Worm (Caenorhabditis elegans): Measurements from ENCODE around the gene ndab-2.

ndab-2 gene

DNA sequence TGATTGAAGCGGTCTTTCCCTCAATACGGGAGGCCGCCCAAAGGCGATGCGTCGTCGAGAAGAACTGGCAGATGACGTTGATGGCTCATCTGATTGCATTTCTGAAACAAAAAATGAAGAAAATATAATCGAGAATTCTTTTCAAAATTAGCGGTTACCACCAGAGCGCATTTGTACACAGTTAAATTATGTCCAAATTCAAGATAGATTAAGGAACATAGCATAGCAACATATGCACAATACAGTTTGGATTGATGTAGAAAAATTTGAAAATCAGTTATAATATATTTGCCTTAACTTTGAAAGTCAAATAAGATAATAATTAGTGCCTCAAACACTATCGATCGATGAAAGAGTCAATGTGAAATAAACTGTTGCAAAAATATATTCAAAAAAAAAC lies 49.1 kb downstream of the ndab-2 start, which contains the start of gene R151.8:
R151.8 (minus strand) TSS at position 101 of the 400 bp plus-strand sequence.
- TF ChIP-seq F37D6.2 (tag; optimal IDR thresholded peaks at IDR 0.05), result no peak
- no peak for TF ChIP-seq mdl-1 (tag; optimal IDR thresholded peaks at IDR 0.05)
- no peak for TF ChIP-seq nhr-111 (GFP tag; optimal IDR thresholded peaks at IDR 0.05)
- TF ChIP-seq pha-4 (GFP tag; IDR thresholded peaks at IDR 0.05), result no peak
- no peak for TF ChIP-seq pha-4 (tag; optimal IDR thresholded peaks at IDR 0.05)
- no peak for TF ChIP-seq nhr-42 (GFP tag; IDR thresholded peaks at IDR 0.05)
- TF ChIP-seq T20F7.1 (GFP tag; optimal IDR thresholded peaks at IDR 0.05), result no peak
- TF ChIP-seq Y105C5A.15 (GFP tag; IDR thresholded peaks at IDR 0.05), result no peak
- TF ChIP-seq egl-43 (GFP tag; IDR thresholded peaks at IDR 0.05), result no peak
- no peak for TF ChIP-seq unc-130 (GFP tag; optimal IDR thresholded peaks at IDR 0.05)
- no peak for TF ChIP-seq hmg-1.1 (GFP tag; IDR thresholded peaks at IDR 0.05)
- TF ChIP-seq nhr-11 (tag; optimal IDR thresholded peaks at IDR 0.05), result no peak
- TF ChIP-seq attf-4 (tag; optimal IDR thresholded peaks at IDR 0.05), result no peak
- TF ChIP-seq spr-3 (GFP tag; optimal IDR thresholded peaks at IDR 0.05), result no peak
- TF ChIP-seq dmd-6 (GFP tag; IDR thresholded peaks at IDR 0.05), result no peak
- no peak for TF ChIP-seq lin-1 (GFP tag; IDR thresholded peaks at IDR 0.05)
- no peak for TF ChIP-seq mxl-2 (GFP tag; conservative IDR thresholded peaks at IDR 0.05)
- no peak for TF ChIP-seq rbr-2 (tag; optimal IDR thresholded peaks at IDR 0.05)
- no peak for TF ChIP-seq daf-8 (GFP tag; IDR thresholded peaks at IDR 0.05)
- no peak for TF ChIP-seq vab-7 (GFP tag; IDR thresholded peaks at IDR 0.05)

- TF ChIP-seq attf-4 (tag; optimal IDR thresholded peaks at IDR 0.05), result no peak
- no peak for TF ChIP-seq ctbp-1 (GFP tag; IDR thresholded peaks at IDR 0.05)
- no peak for TF ChIP-seq Y75B8A.6 (GFP tag; IDR thresholded peaks at IDR 0.05)
- peak; percentile 29; the same call in 1 of the 2 replicates for TF ChIP-seq lin-38 (GFP tag; IDR thresholded peaks at IDR 0.05)
- no peak for TF ChIP-seq daf-8 (GFP tag; IDR thresholded peaks at IDR 0.05)
- no peak for TF ChIP-seq mdl-1 (tag; optimal IDR thresholded peaks at IDR 0.05)
- TF ChIP-seq nhr-102 (tag; optimal IDR thresholded peaks at IDR 0.05), result no peak
- TF ChIP-seq duxl-1 (tag; optimal IDR thresholded peaks at IDR 0.05; ENCODE audit: poor library complexity), result no peak
- TF ChIP-seq lin-13 (GFP tag; optimal IDR thresholded peaks at IDR 0.05), result no peak
- TF ChIP-seq F37D6.2 (tag; optimal IDR thresholded peaks at IDR 0.05), result no peak
- no peak for TF ChIP-seq ceh-62 (tag; optimal IDR thresholded peaks at IDR 0.05)
- peak in 1 of 2 experiments; percentile 66 for TF ChIP-seq unc-62 (GFP tag; optimal IDR thresholded peaks at IDR 0.05 in 1 of 2)
- TF ChIP-seq unc-62 (tag; optimal IDR thresholded peaks at IDR 0.05), result no peak
- no peak for TF ChIP-seq lsy-2 (tag; optimal IDR thresholded peaks at IDR 0.05)
- no peak for TF ChIP-seq snpc-1.2 (GFP tag; IDR thresholded peaks at IDR 0.05)
- no peak for TF ChIP-seq jun-1 (tag; optimal IDR thresholded peaks at IDR 0.05)
- TF ChIP-seq daf-16 (GFP tag; optimal IDR thresholded peaks at IDR 0.05), result no peak
- TF ChIP-seq daf-16 (tag; optimal IDR thresholded peaks at IDR 0.05), result no peak
- 0 out of 2 replicates have a peak, but pooled peaks have one; percentile 16 for TF ChIP-seq arid-1 (GFP tag; conservative IDR thresholded peaks at IDR 0.05)
- TF ChIP-seq mes-2 (tag; optimal IDR thresholded peaks at IDR 0.05; ENCODE audit: poor library complexity, severe bottlenecking), result no peak
- TF ChIP-seq mxl-3 (GFP tag; optimal IDR thresholded peaks at IDR 0.05), result no peak
- TF ChIP-seq lin-15B (tag; optimal IDR thresholded peaks at IDR 0.05), result no peak
- no peak for TF ChIP-seq rbr-2 (tag; optimal IDR thresholded peaks at IDR 0.05)
- no peak for TF ChIP-seq nhr-28 (tag; optimal IDR thresholded peaks at IDR 0.05)
- TF ChIP-seq F10B5.3 (tag; optimal IDR thresholded peaks at IDR 0.05), result no peak
Observed at ce11 chrIII:7230841-7231240, 50.3 kb downstream of the ndab-2 start, which contains the start of gene R151.10. TSS of gene R151.10 (minus strand) at chrIII:7230941.

All from whole organism, L4 larva.